Fruit fly (Drosophila melanogaster): ENCODE data around the gene CG44004.
A peak's percentile ranks its signal among the peaks of the same experiment; 100 is the strongest.

The CG44004 gene

DNA sequence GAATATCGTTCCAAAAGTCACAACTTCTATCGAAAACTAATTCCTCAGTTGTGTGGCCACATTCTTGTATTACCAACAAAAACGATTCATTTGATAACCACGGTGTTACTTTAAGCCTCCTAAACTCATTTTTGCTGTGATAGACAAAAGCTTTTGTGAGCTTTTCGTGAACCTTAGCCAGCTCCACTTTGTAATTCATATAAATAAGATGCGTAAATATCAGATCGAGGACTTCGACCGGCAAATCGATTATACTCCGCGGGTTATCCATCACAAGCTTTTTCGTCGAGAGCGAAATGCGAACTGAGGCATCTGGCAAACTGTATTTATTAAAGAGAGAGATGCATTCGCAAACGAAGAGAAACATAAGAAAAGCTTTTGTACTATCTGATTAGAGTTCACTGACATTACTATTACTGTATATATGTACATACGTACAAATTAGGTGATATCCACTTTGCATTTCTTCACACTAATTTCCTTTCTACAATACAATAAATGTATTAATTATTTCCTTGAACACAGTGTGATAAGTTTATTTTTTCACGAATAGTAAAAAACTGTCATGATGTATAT is at the start of gene CG44004:
Gene CG44004 (minus strand): TSS at position 305 of the 576 bp plus-strand sequence.
- TF ChIP-seq noc (tag; optimal IDR thresholded peaks at IDR 0.05), result no peak

dm6 chr3L:18121889-18122288 is 48.2 kb upstream of the CG44004 start, which contains the start of gene CG42853:
TSS of gene CG42853 (minus strand) at chr3L:18121989.
- TF ChIP-seq noc (tag; optimal IDR thresholded peaks at IDR 0.05), result no peak

DNA sequence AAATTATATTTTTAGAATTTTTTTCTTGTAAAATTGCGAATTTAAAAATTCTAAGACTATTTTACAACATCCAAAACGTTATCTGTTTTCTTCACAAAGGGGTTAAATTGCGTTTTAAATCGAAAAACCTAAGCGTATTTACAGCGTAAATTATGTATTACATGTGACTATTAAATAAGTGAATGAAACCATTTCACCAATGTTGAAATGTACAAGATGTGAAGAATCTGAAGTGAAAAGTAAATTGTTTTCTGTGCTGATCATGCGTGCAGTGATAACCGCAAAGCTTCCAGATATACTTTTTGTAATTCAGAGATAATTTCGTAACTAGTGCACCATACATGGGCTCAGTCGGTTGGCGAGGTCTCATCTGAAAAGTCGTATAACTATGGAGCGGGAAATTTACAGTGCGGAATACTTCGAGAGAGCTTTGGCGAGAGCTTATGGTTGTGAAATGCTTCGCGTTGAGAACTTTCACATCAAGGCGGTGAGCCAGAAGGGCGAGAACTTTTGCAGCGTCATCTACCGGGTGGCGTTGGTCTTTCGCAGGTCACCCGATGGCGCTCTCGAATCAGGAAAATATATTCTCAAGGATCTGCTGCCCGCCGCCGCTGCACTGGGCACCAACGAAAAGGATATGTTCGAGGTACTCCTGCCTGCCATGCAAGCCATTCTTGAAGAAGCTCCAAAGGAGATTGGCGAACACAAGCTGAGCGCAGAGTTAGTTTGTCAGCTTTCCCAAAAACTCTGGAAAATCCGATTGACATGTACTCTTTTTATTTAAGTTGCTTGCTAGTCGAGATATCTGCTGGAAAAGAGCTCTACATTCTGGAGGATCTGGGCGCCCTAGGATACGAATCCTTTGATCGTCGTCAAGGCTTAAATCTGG is 40.6 kb upstream of the CG44004 start:
- TF ChIP-seq noc (tag; optimal IDR thresholded peaks at IDR 0.05), result peak; percentile 8

DNA sequence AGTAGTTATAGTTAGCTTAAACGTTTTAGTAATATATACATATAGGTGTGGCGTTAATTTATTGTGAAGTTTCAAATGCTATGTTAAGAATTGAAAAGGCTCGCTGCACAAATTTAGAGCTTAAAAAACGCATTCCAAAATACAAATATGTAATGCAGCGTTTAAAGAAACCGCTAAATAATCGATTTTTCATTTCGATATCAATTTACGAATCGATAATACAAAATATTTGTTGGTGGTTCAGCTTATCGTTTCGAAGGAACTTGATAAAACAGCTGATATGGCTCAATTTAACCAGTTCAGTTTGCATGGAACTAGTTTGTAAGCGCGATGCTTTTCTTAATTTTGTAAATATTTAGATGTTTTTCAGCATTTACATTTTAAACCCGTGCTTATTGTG is 39.0 kb upstream of the CG44004 start, which contains the start of the genes CG32195 and CG7341:
Gene CG32195 (plus strand): TSS at position 291 of the 400 bp plus-strand sequence.
Gene CG7341 (plus strand): TSS at position 291 of the 400 bp plus-strand sequence.
- no peak for TF ChIP-seq noc (tag; optimal IDR thresholded peaks at IDR 0.05)

- TF ChIP-seq noc (tag; optimal IDR thresholded peaks at IDR 0.05), result no peak
Measured at dm6 chr3L:18109459-18109863, 35.8 kb upstream of the CG44004 start, which contains the start of the genes Polr3D and mus304. TSS of gene Polr3D (minus strand) at chr3L:18109574. TSS of gene mus304 (plus strand) at chr3L:18109814.

DNA sequence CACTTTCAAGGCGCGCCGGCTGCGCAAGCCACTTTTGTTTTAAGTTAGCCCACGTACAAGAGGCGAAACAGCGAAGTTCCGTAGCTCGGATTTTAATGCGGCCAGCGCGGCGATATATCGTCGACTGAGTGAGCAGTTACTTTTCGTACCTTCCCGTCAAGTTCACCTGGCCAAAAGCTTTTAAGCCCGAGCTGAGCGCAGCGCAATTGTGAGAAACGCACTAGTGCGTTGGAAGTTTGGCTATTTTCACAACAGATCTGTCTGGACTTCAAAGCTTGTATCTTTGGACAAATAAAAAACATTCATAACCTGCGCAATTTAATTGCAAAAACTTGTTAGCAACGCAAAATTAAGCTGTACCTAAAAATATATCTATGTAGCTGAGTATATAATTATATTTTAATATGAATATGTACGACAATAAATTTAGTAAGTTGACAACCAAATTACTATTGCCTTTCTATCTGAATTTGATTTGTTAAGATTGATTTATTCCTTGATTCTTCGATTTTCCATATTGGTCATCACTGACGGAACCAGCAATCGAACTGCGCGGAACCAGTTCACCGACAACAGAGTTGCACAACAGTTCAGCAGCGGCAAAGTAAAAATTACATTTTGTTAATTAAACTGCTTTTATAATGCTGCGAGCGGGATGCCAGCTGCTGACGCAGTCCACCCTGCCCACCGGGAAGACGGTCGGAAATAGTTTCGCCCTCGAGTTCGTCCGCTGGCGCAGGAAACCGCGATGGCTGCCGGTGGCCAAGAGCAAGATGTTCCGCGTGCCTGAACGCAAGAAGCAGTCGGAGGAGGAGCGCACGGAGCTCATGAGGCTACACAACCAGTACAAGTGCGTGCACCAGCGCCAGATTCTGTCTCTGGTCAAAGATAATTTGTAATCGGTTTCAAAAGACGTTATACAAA is 32.6 kb upstream of the CG44004 start, which contains the start of the genes CG13698 and mRpS26:
Gene CG13698 (minus strand): TSS at position 129 of the 924 bp plus-strand sequence.
Gene mRpS26 (plus strand): TSS at position 559 of the 924 bp plus-strand sequence.
- TF ChIP-seq noc (tag; optimal IDR thresholded peaks at IDR 0.05), result peak; percentile 66

DNA sequence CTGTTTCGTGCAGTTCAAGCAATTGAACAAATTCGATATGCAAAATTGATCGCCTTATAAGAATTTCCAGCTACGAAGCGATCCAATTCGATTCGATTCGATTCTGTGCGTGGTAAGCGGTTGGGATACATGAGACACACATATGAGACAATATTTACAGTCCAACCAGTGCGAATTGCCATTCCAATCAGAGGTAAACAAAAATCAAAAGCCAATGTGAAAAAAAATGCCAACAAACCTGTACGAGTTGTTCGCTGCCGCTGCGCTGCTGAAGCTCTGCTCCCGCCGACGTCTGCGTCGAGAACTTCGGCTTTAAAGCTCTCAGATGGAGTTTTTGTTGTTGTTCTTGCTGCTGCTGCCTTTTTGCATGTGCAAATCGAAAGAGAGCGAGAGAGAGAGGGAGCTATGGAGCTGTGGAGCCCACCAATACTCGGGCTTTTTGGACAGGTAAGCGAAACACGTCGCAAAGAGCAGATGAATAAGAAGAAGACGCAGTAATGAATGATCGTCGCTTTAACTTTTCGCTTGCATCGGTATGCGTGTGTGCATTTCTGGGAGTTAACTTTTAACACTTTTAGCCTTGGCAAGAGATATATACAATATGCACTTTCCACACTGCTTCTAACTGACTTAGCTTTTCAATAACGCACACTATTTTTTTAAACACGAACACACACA is 31.8 kb upstream of the CG44004 start:
- no peak for TF ChIP-seq noc (tag; optimal IDR thresholded peaks at IDR 0.05)

DNA sequence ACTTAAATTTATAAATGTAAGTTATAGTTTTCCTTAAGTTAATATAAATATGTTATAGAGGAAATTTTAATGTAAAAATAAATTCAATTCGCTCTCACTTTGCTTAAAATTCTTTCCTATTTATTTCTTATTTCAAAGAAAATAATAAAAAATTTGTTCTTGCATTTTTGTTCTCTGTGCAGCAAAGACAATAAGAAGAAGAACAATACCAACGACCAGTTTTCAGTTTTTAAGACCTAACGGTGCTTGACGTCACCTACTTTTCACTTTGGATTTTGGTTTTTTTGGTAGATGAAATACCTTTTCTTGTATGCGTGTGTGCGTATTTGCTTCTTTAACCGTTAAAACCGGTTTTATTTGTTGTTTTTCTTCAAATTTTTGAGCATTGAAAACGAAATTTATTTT is 28.5 kb upstream of the CG44004 start:
- TF ChIP-seq noc (tag; optimal IDR thresholded peaks at IDR 0.05), result no peak

DNA sequence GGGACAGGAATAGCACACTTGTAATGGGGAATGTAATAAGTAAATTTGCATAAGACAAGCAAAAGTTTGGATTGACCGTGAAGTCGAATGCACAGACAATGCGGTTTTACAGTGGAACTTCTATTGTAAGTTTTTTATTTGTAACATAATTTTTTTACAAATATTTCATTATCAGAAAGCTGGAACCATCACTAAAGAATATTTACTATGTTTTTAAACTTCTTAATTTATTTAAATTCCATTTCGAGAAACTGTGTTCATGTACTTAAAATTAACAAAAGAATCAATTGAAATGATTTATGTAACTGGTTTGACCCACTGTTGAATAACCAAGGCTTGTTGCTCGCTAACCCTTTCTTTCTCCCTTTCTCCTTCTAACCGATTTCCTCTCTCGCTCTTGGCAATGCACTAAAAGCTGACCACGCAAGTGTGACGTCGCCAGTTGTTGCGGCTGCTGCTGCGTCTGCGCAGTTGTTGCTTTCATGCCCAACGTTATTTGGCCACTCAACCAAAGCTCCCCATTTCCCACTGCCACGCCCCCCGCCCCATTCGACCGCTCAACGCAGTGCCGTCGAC is 27.8 kb upstream of the CG44004 start:
- TF ChIP-seq noc (tag; optimal IDR thresholded peaks at IDR 0.05), result no peak

- TF ChIP-seq noc (tag; optimal IDR thresholded peaks at IDR 0.05), result no peak
Measured at dm6 chr3L:18099715-18100114, 26.1 kb upstream of the CG44004 start.

DNA sequence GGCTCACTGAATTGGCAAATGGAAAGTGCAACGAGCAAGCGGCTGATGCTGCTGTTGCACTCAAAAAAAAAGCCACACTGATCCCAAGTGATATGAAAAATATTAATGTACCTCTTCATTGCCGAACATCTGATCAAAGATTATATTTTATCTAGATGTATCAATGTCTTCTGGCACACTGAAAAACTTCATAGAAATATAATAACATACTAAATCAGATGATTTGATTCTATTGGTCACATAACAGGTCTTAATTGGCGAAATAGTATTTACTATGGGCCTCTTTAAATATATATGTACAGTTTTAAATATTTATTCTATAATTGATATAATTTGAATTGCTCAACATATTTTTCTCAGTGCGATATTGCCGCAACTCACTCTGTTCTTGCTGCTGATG is 23.1 kb upstream of the CG44004 start:
- no peak for TF ChIP-seq noc (tag; optimal IDR thresholded peaks at IDR 0.05)

- TF ChIP-seq noc (tag; optimal IDR thresholded peaks at IDR 0.05), result no peak
Measured at dm6 chr3L:18093875-18094274, 20.2 kb upstream of the CG44004 start.

- TF ChIP-seq noc (tag; optimal IDR thresholded peaks at IDR 0.05), result no peak
Measured at dm6 chr3L:18088027-18088426, 14.4 kb upstream of the CG44004 start.

Measured in whole organism, larva.